Fruit fly (Drosophila melanogaster): Measurements from ENCODE around the gene CG33170.

DNA sequence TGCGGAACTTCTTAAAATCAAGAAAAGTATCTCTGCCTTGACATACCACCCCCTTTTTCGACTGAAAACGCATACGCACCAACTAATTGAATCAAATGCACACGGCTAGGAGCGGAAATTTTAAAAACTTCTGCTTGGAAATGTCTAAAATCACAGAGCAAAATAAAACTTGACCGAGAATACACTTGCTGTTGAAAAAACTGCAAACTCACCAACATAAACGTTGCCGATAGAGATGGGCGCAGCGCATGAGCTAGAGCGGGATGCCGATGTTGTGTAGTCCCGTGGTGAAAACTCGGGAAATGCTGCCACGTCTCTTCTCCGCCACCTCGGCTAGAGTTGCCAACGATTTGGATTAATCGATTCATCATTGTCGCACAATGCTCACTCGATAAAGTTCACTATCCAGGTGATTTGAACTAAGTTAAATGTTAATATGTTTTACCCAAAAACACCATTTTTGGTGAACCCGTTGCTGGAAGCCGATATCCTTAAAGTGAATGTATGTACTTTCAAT lies 7.5 kb downstream of the CG33170 start, which contains the start of the genes CG11109 and Arf1:
- TF ChIP-seq CkIIα-i1 (GFP tag; IDR thresholded peaks at IDR 0.05), result no peak
- peak; percentile 81 for TF ChIP-seq Med (GFP tag)
- TF ChIP-seq zen (tag; optimal IDR thresholded peaks at IDR 0.05), result peak; percentile 0
- TF ChIP-seq pan (optimal IDR thresholded peaks at IDR 0.05), result no peak
- no peak for TF ChIP-seq pan (GFP tag; optimal IDR thresholded peaks at IDR 0.05 in 1 of 2, IDR thresholded peaks at IDR 0.05 in 1 of 2)
- TF ChIP-seq CG6254 (GFP tag; optimal IDR thresholded peaks at IDR 0.05), result no peak
- peak; percentile 1 for TF ChIP-seq nau (GFP tag; optimal IDR thresholded peaks at IDR 0.05)
- no peak for TF ChIP-seq Dip3 (GFP tag; optimal IDR thresholded peaks at IDR 0.05)
- peak; percentile 13 for TF ChIP-seq CG2712 (tag; optimal IDR thresholded peaks at IDR 0.05)
- TF ChIP-seq CG5180 (GFP tag; optimal IDR thresholded peaks at IDR 0.05), result no peak
- TF ChIP-seq H2.0 (GFP tag; IDR thresholded peaks at IDR 0.05), result 0 out of 2 replicates have a peak, but pooled peaks have one; percentile 18
- TF ChIP-seq gsb (GFP tag; IDR thresholded peaks at IDR 0.05), result no peak
- TF ChIP-seq CG11398 (GFP tag; optimal IDR thresholded peaks at IDR 0.05), result no peak

Measured in whole organism, embryonic.